Worm (Caenorhabditis elegans) whole organism, mixed stage, embryonic: Measurements from ENCODE around the gene arx-2.

ENCODE experiments used
- M03D4.4 ChIP-seq: sonication (generic microtip); optimal IDR thresholded peaks from 2 replicates; lab custom pipeline; 2017; ENCODE audit warnings: mild to moderate bottlenecking, missing genetic modification characterization, missing compliant biosample characterization
- bed-3 ChIP-seq: fragments of 200-800 bp; sonication (Bioruptor generic); optimal IDR thresholded peaks from 3 replicates; lab custom pipeline; 2018; ENCODE audit warnings: mild to moderate bottlenecking, missing genetic modification characterization, moderate library complexity, missing compliant biosample characterization
- ceh-39 ChIP-seq: fragments of 150-350 bp; optimal IDR thresholded peaks from 2 replicates; lab custom pipeline; 2014; ENCODE audit warnings: missing biosample characterization, missing genetic modification characterization
- ceh-43 ChIP-seq: fragments of 200-800 bp; sonication (Bioruptor generic); optimal IDR thresholded peaks from 2 replicates; lab custom pipeline; 2018; ENCODE audit warnings: mild to moderate bottlenecking, missing genetic modification characterization, moderate library complexity, missing compliant biosample characterization
- ceh-83 ChIP-seq: fragments of 200-800 bp; sonication (Bioruptor generic); optimal IDR thresholded peaks from 2 replicates; lab custom pipeline; 2018; ENCODE audit warnings: mild to moderate bottlenecking, missing genetic modification characterization, missing compliant biosample characterization
- ces-1 ChIP-seq: fragments of 150-350 bp; optimal IDR thresholded peaks from 2 replicates; lab custom pipeline; 2014; ENCODE audit warnings: missing biosample characterization, missing genetic modification reagents, missing genetic modification characterization
- cnd-1 ChIP-seq: fragments of 200-800 bp; sonication (Bioruptor generic); optimal IDR thresholded peaks from 2 replicates; lab custom pipeline; 2018; ENCODE audit warnings: mild to moderate bottlenecking, missing genetic modification characterization, missing compliant biosample characterization
- drap-1 ChIP-seq: fragments of 200-800 bp; sonication (Bioruptor generic); optimal IDR thresholded peaks from 3 replicates; lab custom pipeline; 2018; ENCODE audit warnings: mild to moderate bottlenecking, missing genetic modification characterization, missing compliant biosample characterization
- elt-1 ChIP-seq: sonication (generic microtip); optimal IDR thresholded peaks from 2 replicates; lab custom pipeline; 2017; ENCODE audit warnings: missing genetic modification characterization, mild to moderate bottlenecking, missing compliant biosample characterization, antibody characterized with exemption, moderate library complexity, borderline replicate concordance; ENCODE audit not compliant: insufficient read depth
- elt-3 ChIP-seq: fragments of 150-350 bp; optimal IDR thresholded peaks from 2 replicates; lab custom pipeline; 2014; ENCODE audit warnings: missing biosample characterization, missing genetic modification characterization
- flh-1 ChIP-seq: fragments of 200-800 bp; sonication (Bioruptor generic); optimal IDR thresholded peaks from 2 replicates; lab custom pipeline; 2018; ENCODE audit warnings: mild to moderate bottlenecking, missing genetic modification characterization, moderate library complexity, missing compliant biosample characterization
- ham-2 ChIP-seq: fragments of 200-800 bp; sonication (Bioruptor generic); optimal IDR thresholded peaks from 2 replicates; lab custom pipeline; 2018; ENCODE audit warnings: mild to moderate bottlenecking, missing genetic modification characterization, missing compliant biosample characterization
- hlh-1 ChIP-seq: fragments of 150-350 bp; optimal IDR thresholded peaks from 2 replicates; lab custom pipeline; 2014; ENCODE audit warnings: missing biosample characterization, missing genetic modification reagents, missing genetic modification characterization
- lin-13 ChIP-seq: fragments of 150-350 bp; optimal IDR thresholded peaks from 2 replicates; lab custom pipeline; 2014; ENCODE audit warnings: missing biosample characterization, missing genetic modification characterization
- lin-32 ChIP-seq: fragments of 200-800 bp; sonication (Bioruptor generic); optimal IDR thresholded peaks from 2 replicates; lab custom pipeline; 2018; ENCODE audit warnings: mild to moderate bottlenecking, missing genetic modification characterization, missing compliant biosample characterization
- lsy-2 ChIP-seq: fragments of 150-350 bp; optimal IDR thresholded peaks from 2 replicates; lab custom pipeline; 2014; ENCODE audit warnings: missing biosample characterization, missing genetic modification characterization
- mab-5 ChIP-seq: fragments of 150-350 bp; optimal IDR thresholded peaks from 2 replicates; lab custom pipeline; 2014; ENCODE audit warnings: missing biosample characterization, missing genetic modification characterization
- mep-1 ChIP-seq: fragments of 150-350 bp; optimal IDR thresholded peaks from 2 replicates; lab custom pipeline; 2017; ENCODE audit warnings: missing biosample characterization, missing genetic modification reagents, missing genetic modification characterization, inconsistent platforms
- mls-2 ChIP-seq: sonication (generic microtip); optimal IDR thresholded peaks from 2 replicates; lab custom pipeline; 2016; ENCODE audit warnings: mild to moderate bottlenecking, missing genetic modification characterization, moderate library complexity, missing compliant biosample characterization
- nhr-2 ChIP-seq: fragments of 150-350 bp; optimal IDR thresholded peaks from 2 replicates; lab custom pipeline; 2014; ENCODE audit warnings: missing biosample characterization, missing genetic modification characterization
- nhr-237 ChIP-seq: fragments of 150-350 bp; optimal IDR thresholded peaks from 2 replicates; lab custom pipeline; 2014; ENCODE audit warnings: missing biosample characterization, missing genetic modification characterization
- nhr-28 ChIP-seq: fragments of 150-350 bp; optimal IDR thresholded peaks from 2 replicates; lab custom pipeline; 2014; ENCODE audit warnings: missing biosample characterization, missing genetic modification characterization
- pha-4 ChIP-seq: fragments of 150-350 bp; optimal IDR thresholded peaks from 2 replicates; lab custom pipeline; 2018; ENCODE audit warnings: missing biosample characterization, missing genetic modification reagents, missing genetic modification characterization
- sem-2 ChIP-seq: fragments of 200-800 bp; sonication (Bioruptor generic); optimal IDR thresholded peaks from 2 replicates; lab custom pipeline; 2018; ENCODE audit warnings: mild to moderate bottlenecking, missing genetic modification characterization, missing compliant biosample characterization
- snpc-4 ChIP-seq: fragments of 150-350 bp; optimal IDR thresholded peaks from 2 replicates; lab custom pipeline; 2014; ENCODE audit warnings: missing biosample characterization, missing genetic modification characterization
- sptf-1 ChIP-seq: sonication (generic microtip); optimal IDR thresholded peaks from 2 replicates; lab custom pipeline; 2017; ENCODE audit warnings: mild to moderate bottlenecking, missing genetic modification characterization, moderate library complexity, missing compliant biosample characterization
- unc-120 ChIP-seq: sonication (generic microtip); optimal IDR thresholded peaks from 2 replicates; lab custom pipeline; 2017; ENCODE audit warnings: missing genetic modification characterization, missing compliant biosample characterization; ENCODE audit not compliant: poor library complexity, severe bottlenecking
- unc-39 ChIP-seq: fragments of 150-350 bp; optimal IDR thresholded peaks from 2 replicates; lab custom pipeline; 2014; ENCODE audit warnings: missing biosample characterization, missing genetic modification characterization
- unc-62 ChIP-seq: fragments of 150-350 bp; optimal IDR thresholded peaks from 2 replicates; lab custom pipeline; 2014; ENCODE audit warnings: missing biosample characterization, missing genetic modification reagents, missing genetic modification characterization
- ztf-11 ChIP-seq: fragments of 150-350 bp; optimal IDR thresholded peaks from 2 replicates; lab custom pipeline; 2014; ENCODE audit warnings: missing biosample characterization, missing genetic modification characterization

The arx-2 gene

DNA sequence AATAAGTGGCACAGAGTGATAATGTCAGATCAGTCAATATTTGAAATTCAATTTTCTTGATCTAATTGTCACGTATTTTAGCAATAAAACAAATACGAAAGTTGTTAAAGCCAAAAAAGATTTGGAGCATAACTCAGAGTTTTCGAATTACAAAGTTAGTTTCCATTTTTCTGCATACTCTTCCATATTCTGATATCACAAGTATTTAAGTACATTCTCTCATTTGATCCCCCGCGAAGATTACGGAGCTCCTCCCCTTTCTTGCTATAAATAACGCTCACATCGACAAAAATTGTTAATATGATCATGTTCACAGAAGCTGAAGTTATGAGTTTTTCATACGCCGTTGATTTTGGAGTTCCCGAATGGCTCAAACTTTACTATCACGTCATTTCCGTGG, 30.1 kb upstream of the arx-2 start, which contains the start of gene sri-20:
sri-20 (plus strand) TSS at position 301 of the 400 bp plus-strand sequence.
- TF ChIP-seq drap-1 (GFP tag; lab: Kevin White, UChicago) (no peak), nhr-237 (tag; lab: Kevin White, UChicago) (no peak), mls-2 (no peak), elt-1 (no peak), lin-13 (tag; lab: Kevin White, UChicago) (no peak), unc-120 (tag; lab: Kevin White, UChicago) (no peak), ceh-43 (GFP tag; lab: Kevin White, UChicago) (no peak), sem-2 (GFP tag; lab: Kevin White, UChicago) (no peak), unc-62 (GFP tag; lab: Kevin White, UChicago) (no peak), sptf-1 (no peak), elt-3 (no peak)

DNA sequence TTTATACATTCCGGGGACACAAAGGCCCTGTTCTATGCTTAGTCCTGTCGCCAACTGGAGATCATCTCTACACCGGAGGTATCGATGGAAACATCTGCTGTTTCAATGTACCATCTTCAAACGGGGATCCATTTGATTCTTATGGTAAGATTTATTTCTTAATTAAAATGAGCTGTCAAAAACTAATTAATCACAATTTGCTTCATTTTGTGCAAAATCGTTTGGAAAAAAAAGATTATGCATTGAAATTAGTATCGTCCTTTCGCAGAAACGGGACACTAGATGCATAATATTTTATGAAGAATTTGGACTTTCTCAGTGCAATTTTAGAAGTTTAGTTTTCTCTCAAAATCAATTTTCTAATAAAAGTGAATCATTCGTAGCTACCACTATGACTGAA, 25.7 kb upstream of the arx-2 start:
- no peak for TF ChIP-seq mep-1 (tag; lab: Kevin White, UChicago)
- TF ChIP-seq sem-2 (GFP tag; lab: Kevin White, UChicago): no peak

DNA sequence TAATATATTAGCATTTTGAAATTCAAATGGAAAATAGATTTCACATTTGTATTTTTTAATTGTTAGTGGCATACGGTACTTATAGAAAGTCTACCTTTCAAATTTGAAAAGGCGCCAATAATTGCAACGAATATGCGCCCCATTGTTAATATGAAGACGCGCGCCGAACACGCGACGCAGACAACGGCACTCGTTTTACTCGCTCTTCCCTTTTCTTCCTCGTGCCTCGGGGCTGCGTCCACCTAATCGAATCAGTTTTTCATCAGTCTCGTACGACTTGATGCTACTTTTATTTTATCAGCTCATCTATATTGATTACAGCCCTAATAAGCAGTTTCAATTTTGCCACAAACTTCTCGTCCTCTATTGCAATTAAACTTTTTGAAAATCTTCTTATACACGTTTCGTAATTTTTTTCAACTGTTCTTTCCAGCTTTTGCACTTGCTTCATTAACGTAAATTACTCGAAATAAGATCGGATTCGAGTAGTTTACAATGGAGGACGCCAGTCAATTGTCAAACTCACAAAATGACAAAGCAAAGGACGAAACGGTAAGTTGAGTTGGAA, 23.8 kb upstream of the arx-2 start, which contains the start of gene cash-1:
cash-1 (plus strand) TSS at position 432 of the 568 bp plus-strand sequence.
- peak; percentile 54 for TF ChIP-seq mep-1 (tag; lab: Kevin White, UChicago)
- peak; percentile 18 for TF ChIP-seq pha-4 (tag; lab: Kevin White, UChicago)
- no peak for TF ChIP-seq ceh-83 (GFP tag; lab: Kevin White, UChicago)
- no peak for TF ChIP-seq nhr-2 (tag; lab: Kevin White, UChicago)
- no peak for TF ChIP-seq cnd-1 (tag; lab: Kevin White, UChicago)
- TF ChIP-seq ham-2 (GFP tag; lab: Kevin White, UChicago): no peak
- TF ChIP-seq lsy-2: peak; percentile 68
- peak; percentile 23 for TF ChIP-seq lin-13 (tag; lab: Kevin White, UChicago)
- no peak for TF ChIP-seq elt-3
- TF ChIP-seq unc-62 (GFP tag; lab: Kevin White, UChicago): no peak
- peak; percentile 18 for TF ChIP-seq ceh-39 (tag; lab: Kevin White, UChicago)
- peak; percentile 32 for TF ChIP-seq nhr-237 (tag; lab: Kevin White, UChicago)
- peak; percentile 89 for TF ChIP-seq ces-1 (GFP tag; lab: Kevin White, UChicago)
- TF ChIP-seq flh-1 (GFP tag; lab: Kevin White, UChicago): no peak
- TF ChIP-seq ztf-11 (tag; lab: Kevin White, UChicago): no peak
- TF ChIP-seq unc-120 (tag; lab: Kevin White, UChicago): no peak
- no peak for TF ChIP-seq unc-39 (tag; lab: Kevin White, UChicago)
- TF ChIP-seq hlh-1: peak; percentile 10
- no peak for TF ChIP-seq M03D4.4 (tag; lab: Kevin White, UChicago)
- TF ChIP-seq, all 35 proteins: peak for 8

DNA sequence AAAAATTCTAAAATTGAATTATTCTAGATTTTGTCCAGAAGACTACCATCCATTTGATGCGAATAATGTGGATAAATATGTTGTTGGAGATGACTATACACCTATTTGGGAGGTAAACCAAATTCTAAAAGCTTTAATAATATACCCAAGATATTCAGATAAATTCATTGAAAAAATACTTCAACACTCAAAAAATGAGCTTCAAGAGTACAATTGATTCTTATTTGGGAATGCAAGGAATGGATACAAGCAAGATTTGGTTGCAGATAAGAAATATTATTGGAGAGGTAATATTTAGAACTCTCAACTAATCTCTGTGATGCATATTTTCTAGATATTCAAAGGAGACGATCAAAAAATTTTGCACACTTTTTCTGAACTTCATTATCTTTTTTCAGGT, 22.0 kb upstream of the arx-2 start:
- TF ChIP-seq elt-3: no peak

DNA sequence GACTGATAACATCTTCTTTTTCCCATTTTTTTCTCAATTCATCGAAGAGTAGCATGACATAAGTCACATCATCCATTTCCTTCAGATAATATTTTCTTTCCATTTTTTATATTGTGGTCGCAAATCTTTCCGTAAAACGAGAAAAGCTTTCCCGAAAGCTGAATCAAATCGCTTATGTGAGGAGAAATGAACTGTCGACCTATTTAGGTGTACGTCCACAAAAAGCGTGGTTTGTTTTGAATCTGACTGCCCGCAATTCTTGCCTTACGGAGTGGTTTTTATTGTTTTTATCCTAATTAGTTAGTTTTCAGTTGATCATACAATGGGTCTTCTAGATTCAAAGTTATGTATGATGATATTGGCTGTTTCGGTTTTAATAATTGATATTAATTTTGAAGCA, 20.1 kb upstream of the arx-2 start, which contains the start of gene ttll-15:
ttll-15 (plus strand) TSS at position 301 of the 400 bp plus-strand sequence.
- TF ChIP-seq mab-5: no peak
- TF ChIP-seq M03D4.4 (tag; lab: Kevin White, UChicago): no peak
- no peak for TF ChIP-seq elt-3
- no peak for TF ChIP-seq bed-3
- TF ChIP-seq unc-120 (tag; lab: Kevin White, UChicago): no peak
- no peak for TF ChIP-seq mep-1 (tag; lab: Kevin White, UChicago)
- TF ChIP-seq ces-1 (GFP tag; lab: Kevin White, UChicago): no peak
- TF ChIP-seq snpc-4 (tag; lab: Kevin White, UChicago): no peak
- TF ChIP-seq sptf-1: no peak
- TF ChIP-seq ztf-11 (tag; lab: Kevin White, UChicago): no peak
- no peak for TF ChIP-seq drap-1 (GFP tag; lab: Kevin White, UChicago)
- TF ChIP-seq nhr-28 (tag; lab: Kevin White, UChicago): no peak
- TF ChIP-seq hlh-1: no peak
- no peak for TF ChIP-seq nhr-237 (tag; lab: Kevin White, UChicago)
- no peak for TF ChIP-seq ceh-83 (GFP tag; lab: Kevin White, UChicago)
- no peak for TF ChIP-seq lin-32 (GFP tag; lab: Kevin White, UChicago)
- TF ChIP-seq cnd-1 (tag; lab: Kevin White, UChicago): no peak
- TF ChIP-seq nhr-2 (tag; lab: Kevin White, UChicago): no peak
- TF ChIP-seq flh-1 (GFP tag; lab: Kevin White, UChicago): no peak
- no peak for TF ChIP-seq mls-2
